Fruit fly (Drosophila melanogaster): ENCODE results near the gene SKIP.

The SKIP gene

dm6 chr3R:22202457-22202856 is 68.8 kb downstream of the SKIP start:
- TF ChIP-seq pan (optimal IDR thresholded peaks at IDR 0.05) (no peak), psq (optimal IDR thresholded peaks at IDR 0.05) (no peak), Dll (optimal IDR thresholded peaks at IDR 0.05) (no peak), CG8478 (optimal IDR thresholded peaks at IDR 0.05) (no peak), EcR (GFP tag; optimal IDR thresholded peaks at IDR 0.05) (no peak), usp (GFP tag; optimal IDR thresholded peaks at IDR 0.05) (no peak)

- TF ChIP-seq psq (optimal IDR thresholded peaks at IDR 0.05) = no peak
- TF ChIP-seq pan (optimal IDR thresholded peaks at IDR 0.05) = no peak
- no peak for TF ChIP-seq Dll (optimal IDR thresholded peaks at IDR 0.05)
- no peak for TF ChIP-seq EcR (GFP tag; optimal IDR thresholded peaks at IDR 0.05)
- no peak for TF ChIP-seq CG8478 (optimal IDR thresholded peaks at IDR 0.05)
- TF ChIP-seq usp (GFP tag; optimal IDR thresholded peaks at IDR 0.05) = no peak
Measured at dm6 chr3R:22205523-22205922, 71.9 kb downstream of the SKIP start.

- TF ChIP-seq EcR (GFP tag; optimal IDR thresholded peaks at IDR 0.05) (no peak), CG8478 (optimal IDR thresholded peaks at IDR 0.05) (no peak), psq (optimal IDR thresholded peaks at IDR 0.05) (no peak), pan (optimal IDR thresholded peaks at IDR 0.05) (no peak), Dll (optimal IDR thresholded peaks at IDR 0.05) (no peak), usp (GFP tag; optimal IDR thresholded peaks at IDR 0.05) (no peak)
Measured at dm6 chr3R:22211524-22211923, 77.9 kb downstream of the SKIP start, which contains the start of gene Gld2. Gene Gld2, plus strand, starts transcription at chr3R:22211824.

- TF ChIP-seq psq (optimal IDR thresholded peaks at IDR 0.05) = no peak
- no peak for TF ChIP-seq usp (GFP tag; optimal IDR thresholded peaks at IDR 0.05)
- TF ChIP-seq CG8478 (optimal IDR thresholded peaks at IDR 0.05) = no peak
- TF ChIP-seq EcR (GFP tag; optimal IDR thresholded peaks at IDR 0.05) = no peak
- no peak for TF ChIP-seq Dll (optimal IDR thresholded peaks at IDR 0.05)
- TF ChIP-seq pan (optimal IDR thresholded peaks at IDR 0.05) = no peak
Measured at dm6 chr3R:22220814-22221213, 87.2 kb downstream of the SKIP start.

- TF ChIP-seq CG8478 (optimal IDR thresholded peaks at IDR 0.05) (no peak), Dll (optimal IDR thresholded peaks at IDR 0.05) (no peak), pan (optimal IDR thresholded peaks at IDR 0.05) (no peak), EcR (GFP tag; optimal IDR thresholded peaks at IDR 0.05) (no peak), usp (GFP tag; optimal IDR thresholded peaks at IDR 0.05) (no peak), psq (optimal IDR thresholded peaks at IDR 0.05) (no peak)
Measured at dm6 chr3R:22223377-22223776, 89.7 kb downstream of the SKIP start.

- TF ChIP-seq psq (optimal IDR thresholded peaks at IDR 0.05) = no peak
- no peak for TF ChIP-seq pan (optimal IDR thresholded peaks at IDR 0.05)
- TF ChIP-seq CG8478 (optimal IDR thresholded peaks at IDR 0.05) = no peak
Measured at dm6 chr3R:22236761-22237160, 103.1 kb downstream of the SKIP start.

dm6 chr3R:22260205-22260604 is 126.6 kb downstream of the SKIP start:
- TF ChIP-seq pan (optimal IDR thresholded peaks at IDR 0.05) (no peak), usp (GFP tag; optimal IDR thresholded peaks at IDR 0.05) (no peak), EcR (GFP tag; optimal IDR thresholded peaks at IDR 0.05) (no peak), Dll (optimal IDR thresholded peaks at IDR 0.05) (no peak), psq (optimal IDR thresholded peaks at IDR 0.05) (no peak), CG8478 (optimal IDR thresholded peaks at IDR 0.05) (no peak)

dm6 chr3R:22260675-22261461 is 127.2 kb downstream of the SKIP start:
- TF ChIP-seq usp (GFP tag; optimal IDR thresholded peaks at IDR 0.05) (no peak), Dll (optimal IDR thresholded peaks at IDR 0.05) (no peak), pan (optimal IDR thresholded peaks at IDR 0.05) (no peak), EcR (GFP tag; optimal IDR thresholded peaks at IDR 0.05) (no peak), psq (optimal IDR thresholded peaks at IDR 0.05) (no peak), CG8478 (optimal IDR thresholded peaks at IDR 0.05) (no peak)

- TF ChIP-seq EcR (GFP tag; optimal IDR thresholded peaks at IDR 0.05) (no peak), pan (optimal IDR thresholded peaks at IDR 0.05) (no peak), psq (optimal IDR thresholded peaks at IDR 0.05) (no peak), usp (GFP tag; optimal IDR thresholded peaks at IDR 0.05) (no peak), Dll (optimal IDR thresholded peaks at IDR 0.05) (no peak), CG8478 (optimal IDR thresholded peaks at IDR 0.05) (no peak)
Measured at dm6 chr3R:22267340-22267739, 133.7 kb downstream of the SKIP start.

dm6 chr3R:22268845-22269244 is 135.2 kb downstream of the SKIP start:
- TF ChIP-seq EcR (GFP tag; optimal IDR thresholded peaks at IDR 0.05) = no peak
- TF ChIP-seq CG8478 (optimal IDR thresholded peaks at IDR 0.05) = no peak
- no peak for TF ChIP-seq Dll (optimal IDR thresholded peaks at IDR 0.05)
- TF ChIP-seq pan (optimal IDR thresholded peaks at IDR 0.05) = no peak
- TF ChIP-seq usp (GFP tag; optimal IDR thresholded peaks at IDR 0.05) = no peak
- no peak for TF ChIP-seq psq (optimal IDR thresholded peaks at IDR 0.05)

- no peak for TF ChIP-seq EcR (GFP tag; optimal IDR thresholded peaks at IDR 0.05)
- TF ChIP-seq psq (optimal IDR thresholded peaks at IDR 0.05) = no peak
- TF ChIP-seq CG8478 (optimal IDR thresholded peaks at IDR 0.05) = no peak
- TF ChIP-seq Dll (optimal IDR thresholded peaks at IDR 0.05) = no peak
- TF ChIP-seq pan (optimal IDR thresholded peaks at IDR 0.05) = no peak
- no peak for TF ChIP-seq usp (GFP tag; optimal IDR thresholded peaks at IDR 0.05)
Measured at dm6 chr3R:22269835-22270234, 136.2 kb downstream of the SKIP start.

- TF ChIP-seq EcR (GFP tag; optimal IDR thresholded peaks at IDR 0.05) = no peak
- TF ChIP-seq psq (optimal IDR thresholded peaks at IDR 0.05) = no peak
- TF ChIP-seq Dll (optimal IDR thresholded peaks at IDR 0.05) = no peak
- TF ChIP-seq CG8478 (optimal IDR thresholded peaks at IDR 0.05) = no peak
- no peak for TF ChIP-seq usp (GFP tag; optimal IDR thresholded peaks at IDR 0.05)
- no peak for TF ChIP-seq pan (optimal IDR thresholded peaks at IDR 0.05)
Measured at dm6 chr3R:22272962-22273361, 139.3 kb downstream of the SKIP start.

Measured in whole organism.